Worm (Caenorhabditis elegans) whole organism, L2 larva: ENCODE data around the gene str-123.

Source experiments
- C34F6.9 ChIP-seq: fragments of 150-350 bp; optimal IDR thresholded peaks from 2 replicates; lab custom pipeline; 2014; ENCODE audit warnings: missing biosample characterization, missing genetic modification characterization
- ZK546.5 ChIP-seq: sonication (generic microtip); optimal IDR thresholded peaks from 2 replicates; lab custom pipeline; 2017; ENCODE audit warnings: missing biosample characterization, missing genetic modification characterization
- alr-1 ChIP-seq: fragments of 150-350 bp; optimal IDR thresholded peaks from 2 replicates; lab custom pipeline; 2014; ENCODE audit warnings: missing biosample characterization, missing genetic modification characterization
- aly-2 ChIP-seq: fragments of 150-350 bp; optimal IDR thresholded peaks from 2 replicates; lab custom pipeline; 2014; ENCODE audit warnings: missing biosample characterization, missing genetic modification characterization
- blmp-1 ChIP-seq: sonication (generic microtip); optimal IDR thresholded peaks from 2 replicates; lab custom pipeline; 2017; ENCODE audit warnings: missing genetic modification characterization, mild to moderate bottlenecking, missing compliant biosample characterization, antibody characterized with exemption, moderate library complexity; ENCODE audit not compliant: insufficient read depth
- ceh-16 ChIP-seq: fragments of 150-350 bp; optimal IDR thresholded peaks from 2 replicates; lab custom pipeline; 2014; ENCODE audit warnings: missing biosample characterization, missing genetic modification characterization
- dmd-4 ChIP-seq: sonication (generic microtip); optimal IDR thresholded peaks from 2 replicates; lab custom pipeline; 2017; ENCODE audit warnings: missing biosample characterization, missing genetic modification characterization
- egl-27 ChIP-seq: sonication (generic microtip); optimal IDR thresholded peaks from 3 replicates; lab custom pipeline; 2017; ENCODE audit warnings: missing biosample characterization, missing genetic modification reagents, missing genetic modification characterization
- elt-3 ChIP-seq: sonication (generic microtip); optimal IDR thresholded peaks from 2 replicates; lab custom pipeline; 2017; ENCODE audit warnings: missing biosample characterization, missing genetic modification characterization
- fos-1 ChIP-seq: fragments of 150-350 bp; optimal IDR thresholded peaks from 2 replicates; lab custom pipeline; 2014; ENCODE audit warnings: missing biosample characterization, missing genetic modification characterization
- lin-39 ChIP-seq: fragments of 150-350 bp; optimal IDR thresholded peaks from 2 replicates; lab custom pipeline; 2014; ENCODE audit warnings: missing biosample characterization, missing genetic modification reagents, missing genetic modification characterization
- lsy-2 ChIP-seq, 2 experiments: fragments of 150-350 bp in 1 of 2; sonication (generic microtip) in 1 of 2; optimal IDR thresholded peaks; 2 replicates each; lab custom pipeline; 2014 to 2017; ENCODE audit warnings: missing biosample characterization in 2 of 2, missing genetic modification characterization in 2 of 2
- mdl-1 ChIP-seq, 2 experiments: fragments of 150-350 bp in 1 of 2; sonication (generic microtip) in 1 of 2; optimal IDR thresholded peaks; 2 replicates each; lab custom pipeline; 2017; ENCODE audit warnings: missing biosample characterization in 2 of 2, missing genetic modification characterization in 2 of 2
- nhr-10 ChIP-seq: sonication (generic microtip); optimal IDR thresholded peaks from 2 replicates; lab custom pipeline; 2017; ENCODE audit warnings: missing biosample characterization, missing genetic modification characterization
- nhr-11 ChIP-seq: fragments of 150-350 bp; optimal IDR thresholded peaks from 2 replicates; lab custom pipeline; 2014; ENCODE audit warnings: missing biosample characterization, missing genetic modification characterization
- nhr-12 ChIP-seq: fragments of 150-350 bp; optimal IDR thresholded peaks from 2 replicates; lab custom pipeline; 2014; ENCODE audit warnings: missing biosample characterization, missing genetic modification characterization
- nhr-129 ChIP-seq: fragments of 150-350 bp; optimal IDR thresholded peaks from 2 replicates; lab custom pipeline; 2014; ENCODE audit warnings: missing biosample characterization, missing genetic modification characterization
- nhr-21 ChIP-seq: fragments of 150-350 bp; optimal IDR thresholded peaks from 2 replicates; lab custom pipeline; 2014; ENCODE audit warnings: missing biosample characterization, missing genetic modification characterization
- nhr-23 ChIP-seq: fragments of 150-350 bp; optimal IDR thresholded peaks from 2 replicates; lab custom pipeline; 2014; ENCODE audit warnings: missing biosample characterization, missing genetic modification reagents, missing genetic modification characterization
- nhr-25 ChIP-seq: fragments of 150-350 bp; sonication (generic microtip); optimal IDR thresholded peaks from 3 replicates; lab custom pipeline; 2014; ENCODE audit warnings: missing biosample characterization, missing genetic modification characterization
- nhr-6 ChIP-seq: fragments of 150-350 bp; optimal IDR thresholded peaks from 2 replicates; lab custom pipeline; 2014; ENCODE audit warnings: missing biosample characterization, missing genetic modification characterization
- nhr-77 ChIP-seq: fragments of 150-350 bp; optimal IDR thresholded peaks from 2 replicates; lab custom pipeline; 2014; ENCODE audit warnings: missing biosample characterization, missing genetic modification characterization
- peb-1 ChIP-seq: fragments of 150-350 bp; optimal IDR thresholded peaks from 2 replicates; lab custom pipeline; 2014; ENCODE audit warnings: missing biosample characterization, missing genetic modification characterization
- sma-3 ChIP-seq: sonication (generic microtip); optimal IDR thresholded peaks from 2 replicates; lab custom pipeline; 2016; ENCODE audit warnings: missing genetic modification reagents, missing genetic modification characterization, missing compliant biosample characterization
- sma-9 ChIP-seq, 2 experiments: fragments of 150-350 bp in 1 of 2; sonication (generic microtip) in 1 of 2; optimal IDR thresholded peaks; 2 replicates each; lab custom pipeline; 2014 to 2016; ENCODE audit warnings: missing genetic modification characterization in 2 of 2, mild to moderate bottlenecking in 1 of 2, missing biosample characterization in 1 of 2, missing compliant biosample characterization in 1 of 2, missing genetic modification reagents in 1 of 2, moderate library complexity in 1 of 2
- snpc-4 ChIP-seq: fragments of 150-350 bp; optimal IDR thresholded peaks from 2 replicates; lab custom pipeline; 2014; ENCODE audit warnings: missing biosample characterization, missing genetic modification characterization
- zag-1 ChIP-seq: fragments of 150-350 bp; optimal IDR thresholded peaks from 2 replicates; lab custom pipeline; 2014; ENCODE audit warnings: missing biosample characterization, missing genetic modification characterization
- ztf-1 ChIP-seq: fragments of 200-800 bp; sonication (Bioruptor generic); conservative IDR thresholded peaks from 2 replicates; pipeline ENCODE4 v1.3.6; 2022; ENCODE audit warnings: missing genetic modification characterization, missing compliant biosample characterization
- ztf-11 ChIP-seq: sonication (generic microtip); optimal IDR thresholded peaks from 2 replicates; lab custom pipeline; 2017; ENCODE audit warnings: missing biosample characterization, missing genetic modification characterization
- ztf-4 ChIP-seq: fragments of 150-350 bp; optimal IDR thresholded peaks from 2 replicates; lab custom pipeline; 2014; ENCODE audit warnings: missing biosample characterization, missing genetic modification characterization

str-123 gene

ce11 chrX:12818768-12819167 is 28.6 kb downstream of the str-123 start:
- TF ChIP-seq sma-9 (GFP tag; optimal IDR thresholded peaks at IDR 0.05; lab: Kevin White, UChicago), result no peak
- TF ChIP-seq sma-9 (tag; optimal IDR thresholded peaks at IDR 0.05; lab: Kevin White, UChicago), result no peak
- TF ChIP-seq fos-1 (tag; lab: Kevin White, UChicago), result peak; percentile 15

- TF ChIP-seq aly-2 (tag; lab: Kevin White, UChicago) (no peak), mdl-1 (tag; optimal IDR thresholded peaks at IDR 0.05; lab: Kevin White, UChicago) (no peak), fos-1 (tag; lab: Kevin White, UChicago) (peak; percentile 7), ZK546.5 (tag; lab: Kevin White, UChicago) (no peak)
- TF ChIP-seq, all 48 proteins: peak for 1
Measured at ce11 chrX:12819512-12819911, 29.4 kb downstream of the str-123 start.

- TF ChIP-seq blmp-1 (tag; lab: Kevin White, UChicago), result no peak
Measured at ce11 chrX:12825174-12825573, 35.0 kb downstream of the str-123 start.

- TF ChIP-seq nhr-21, result no peak
- TF ChIP-seq zag-1 (tag; lab: Kevin White, UChicago), result no peak
- TF ChIP-seq sma-9 (GFP tag; optimal IDR thresholded peaks at IDR 0.05; lab: Kevin White, UChicago), result no peak
- TF ChIP-seq sma-9 (tag; optimal IDR thresholded peaks at IDR 0.05; lab: Kevin White, UChicago), result no peak
- no peak for TF ChIP-seq lsy-2 (tag; optimal IDR thresholded peaks at IDR 0.05; lab: Kevin White, UChicago)
- TF ChIP-seq nhr-6, result no peak
- TF ChIP-seq, all 48 proteins: peak for 0
Measured at ce11 chrX:12826782-12827181, 36.6 kb downstream of the str-123 start.

- TF ChIP-seq nhr-11, result no peak
- no peak for TF ChIP-seq ZK546.5 (tag; lab: Kevin White, UChicago)
- TF ChIP-seq nhr-25 (tag; lab: Kevin White, UChicago), result no peak
- no peak for TF ChIP-seq ztf-11
- TF ChIP-seq ztf-1, result no peak
- TF ChIP-seq ztf-4 (tag; lab: Kevin White, UChicago), result no peak
- TF ChIP-seq mdl-1 (tag; optimal IDR thresholded peaks at IDR 0.05; lab: Kevin White, UChicago), result no peak
- no peak for TF ChIP-seq dmd-4
Measured at ce11 chrX:12827741-12828408, 37.7 kb downstream of the str-123 start.

ce11 chrX:12829055-12829454 is 38.9 kb downstream of the str-123 start:
- TF ChIP-seq snpc-4 (tag; lab: Kevin White, UChicago) (no peak), ceh-16 (tag; lab: Kevin White, UChicago) (no peak), nhr-129 (tag; lab: Kevin White, UChicago) (no peak), C34F6.9 (no peak), zag-1 (tag; lab: Kevin White, UChicago) (no peak), alr-1 (no peak), egl-27 (tag; lab: Kevin White, UChicago) (no peak), nhr-21 (no peak), peb-1 (no peak), sma-9 (GFP tag; optimal IDR thresholded peaks at IDR 0.05; lab: Kevin White, UChicago) (no peak), sma-9 (tag; optimal IDR thresholded peaks at IDR 0.05; lab: Kevin White, UChicago) (no peak), lin-39 (no peak)

- TF ChIP-seq nhr-77 (no peak), nhr-10 (tag; lab: Kevin White, UChicago) (no peak), sma-3 (GFP tag; lab: Kevin White, UChicago) (peak; percentile 97), sma-9 (GFP tag; optimal IDR thresholded peaks at IDR 0.05; lab: Kevin White, UChicago) (peak; percentile 90), sma-9 (tag; optimal IDR thresholded peaks at IDR 0.05; lab: Kevin White, UChicago) (no peak), nhr-12 (tag; lab: Kevin White, UChicago) (no peak), elt-3 (tag; lab: Kevin White, UChicago) (no peak), nhr-21 (peak; percentile 43), nhr-23 (no peak), snpc-4 (tag; lab: Kevin White, UChicago) (no peak)
Measured at ce11 chrX:12834848-12835247, 44.7 kb downstream of the str-123 start.
